Worm (Caenorhabditis elegans): ENCODE data around the gene bus-8B.

bus-8B gene

ce11 chrX:5485284-5485927, 7.7 kb upstream of the bus-8B start:
- no peak for TF ChIP-seq elt-3 (tag; optimal IDR thresholded peaks at IDR 0.05)
- TF ChIP-seq ceh-83 (GFP tag; optimal IDR thresholded peaks at IDR 0.05), result peak; percentile 54

DNA sequence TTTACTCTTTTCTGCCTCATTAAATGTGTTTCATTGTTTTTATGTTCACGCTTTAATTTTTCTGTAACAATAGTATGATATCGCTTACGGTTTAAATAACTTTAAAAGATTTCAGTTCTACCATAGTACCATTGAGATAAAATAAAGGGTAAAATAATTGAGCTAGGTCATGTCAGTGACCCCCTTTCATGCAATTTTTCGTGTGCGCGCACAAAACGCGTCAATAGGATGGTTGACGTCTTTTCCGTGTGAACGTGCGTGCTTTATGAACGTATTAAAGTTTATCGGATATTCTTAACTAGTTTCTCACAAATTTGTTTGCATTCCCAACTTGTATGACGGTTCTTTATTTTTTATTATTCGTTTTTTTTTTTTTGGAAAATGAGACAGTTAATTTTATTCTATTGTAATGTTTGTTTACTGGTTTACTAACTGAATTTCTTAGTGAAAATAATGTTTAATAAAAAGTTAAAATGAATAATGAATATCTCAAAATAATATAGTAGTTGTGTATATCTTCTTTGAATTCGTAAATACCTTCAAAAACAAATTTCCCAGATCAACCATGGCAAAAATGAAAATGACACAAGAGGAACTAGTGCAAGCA, 7.1 kb upstream of the bus-8B start, which contains the start of gene C25F6.1:
C25F6.1 (plus strand) TSS at position 557 of the 607 bp plus-strand sequence.
- TF ChIP-seq ces-1 (GFP tag; optimal IDR thresholded peaks at IDR 0.05) (peak; percentile 21), ztf-11 (tag; optimal IDR thresholded peaks at IDR 0.05) (no peak), ceh-39 (tag; optimal IDR thresholded peaks at IDR 0.05) (no peak)

- TF ChIP-seq mls-2 (tag; optimal IDR thresholded peaks at IDR 0.05) (no peak), snpc-4 (tag; optimal IDR thresholded peaks at IDR 0.05) (no peak), ham-2 (GFP tag; optimal IDR thresholded peaks at IDR 0.05) (no peak), unc-120 (tag; optimal IDR thresholded peaks at IDR 0.05; ENCODE audit: poor library complexity, severe bottlenecking) (no peak), nhr-2 (tag; optimal IDR thresholded peaks at IDR 0.05) (no peak), sptf-1 (tag; optimal IDR thresholded peaks at IDR 0.05) (no peak), ztf-11 (tag; optimal IDR thresholded peaks at IDR 0.05) (no peak), flh-1 (GFP tag; optimal IDR thresholded peaks at IDR 0.05) (no peak), ces-1 (GFP tag; optimal IDR thresholded peaks at IDR 0.05) (no peak), bed-3 (GFP tag; optimal IDR thresholded peaks at IDR 0.05) (no peak), lsy-2 (tag; optimal IDR thresholded peaks at IDR 0.05) (no peak), mep-1 (tag; optimal IDR thresholded peaks at IDR 0.05) (no peak), nhr-76 (tag; optimal IDR thresholded peaks at IDR 0.05) (no peak), blmp-1 (tag; optimal IDR thresholded peaks at IDR 0.05) (peak; percentile 60), elt-1 (tag; optimal IDR thresholded peaks at IDR 0.05; ENCODE audit: borderline replicate concordance, insufficient read depth) (peak; percentile 31)
Measured at ce11 chrX:5488867-5489266, 4.3 kb upstream of the bus-8B start.

ce11 chrX:5489538-5489937, 3.6 kb upstream of the bus-8B start, which contains the start of gene F55D1.1:
F55D1.1 (plus strand) TSS chrX:5489838.
- no peak for TF ChIP-seq ceh-39 (tag; optimal IDR thresholded peaks at IDR 0.05)
- TF ChIP-seq lin-13 (tag; optimal IDR thresholded peaks at IDR 0.05), result no peak
- no peak for TF ChIP-seq drap-1 (GFP tag; optimal IDR thresholded peaks at IDR 0.05)
- no peak for TF ChIP-seq lin-32 (GFP tag; optimal IDR thresholded peaks at IDR 0.05)
- TF ChIP-seq ceh-43 (GFP tag; optimal IDR thresholded peaks at IDR 0.05), result no peak
- no peak for TF ChIP-seq M03D4.4 (tag; optimal IDR thresholded peaks at IDR 0.05)

- TF ChIP-seq lin-32 (GFP tag; optimal IDR thresholded peaks at IDR 0.05) (no peak), lin-13 (tag; optimal IDR thresholded peaks at IDR 0.05) (no peak), elt-3 (tag; optimal IDR thresholded peaks at IDR 0.05) (no peak), ceh-43 (GFP tag; optimal IDR thresholded peaks at IDR 0.05) (no peak), cnd-1 (tag; optimal IDR thresholded peaks at IDR 0.05) (no peak), mls-2 (tag; optimal IDR thresholded peaks at IDR 0.05) (no peak), tbx-8 (GFP tag; optimal IDR thresholded peaks at IDR 0.05) (no peak), sptf-1 (tag; optimal IDR thresholded peaks at IDR 0.05) (no peak), drap-1 (GFP tag; optimal IDR thresholded peaks at IDR 0.05) (no peak)
Measured at ce11 chrX:5505148-5505547, 12.0 kb downstream of the bus-8B start, which contains the start of gene T23F2.2. T23F2.2 (minus strand) TSS chrX:5505248.

DNA sequence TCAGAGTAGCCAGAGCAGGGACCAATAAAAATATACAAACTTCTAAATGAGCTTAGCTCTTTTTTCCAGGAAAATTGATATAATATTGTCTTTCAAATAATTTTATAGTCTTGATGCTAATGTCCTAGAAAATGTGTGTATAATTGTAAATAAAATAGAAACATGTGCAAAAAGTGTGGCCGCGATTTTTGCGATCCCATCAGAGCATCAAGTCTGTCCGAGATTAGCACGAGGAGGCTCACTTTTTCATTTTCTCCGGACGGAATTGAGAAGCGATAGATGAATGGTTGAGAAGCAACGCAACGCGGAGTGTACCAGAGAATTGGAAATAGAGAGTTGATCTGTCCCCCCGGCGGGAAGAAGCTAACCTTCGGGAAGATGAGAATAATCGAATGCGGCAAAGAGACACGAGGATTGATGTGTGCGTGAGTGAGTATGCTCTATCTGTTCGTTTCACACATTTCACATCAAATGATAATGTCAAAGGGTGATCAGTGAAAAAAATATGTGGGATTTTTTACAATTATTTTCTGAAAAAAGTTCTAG, 13.4 kb downstream of the bus-8B start:
- no peak for TF ChIP-seq mep-1 (tag; optimal IDR thresholded peaks at IDR 0.05)
- TF ChIP-seq bed-3 (GFP tag; optimal IDR thresholded peaks at IDR 0.05), result no peak
- TF ChIP-seq ham-2 (GFP tag; optimal IDR thresholded peaks at IDR 0.05), result no peak
- peak; percentile 64 for TF ChIP-seq unc-62 (GFP tag; optimal IDR thresholded peaks at IDR 0.05)
- TF ChIP-seq unc-120 (tag; optimal IDR thresholded peaks at IDR 0.05; ENCODE audit: poor library complexity, severe bottlenecking), result peak; percentile 57
